Worm (Caenorhabditis elegans) whole organism, L3 larva: Measurements from ENCODE around the gene C41G11.1.

Experiments
- ama-1 ChIP-seq: fragments of 150-350 bp; optimal IDR thresholded peaks from 2 replicates; lab custom pipeline; 2018
- ceh-28 ChIP-seq: fragments of 150-350 bp; optimal IDR thresholded peaks from 2 replicates; lab custom pipeline; 2014; ENCODE audit warnings: missing biosample characterization, missing genetic modification reagents, missing genetic modification characterization
- nhr-12 ChIP-seq: fragments of 150-350 bp; optimal IDR thresholded peaks from 2 replicates; lab custom pipeline; 2014; ENCODE audit warnings: missing biosample characterization, missing genetic modification characterization
- nhr-25 ChIP-seq: sonication (generic microtip); optimal IDR thresholded peaks from 2 replicates; lab custom pipeline; 2017; ENCODE audit warnings: missing biosample characterization, missing genetic modification characterization
- nhr-28 ChIP-seq: fragments of 150-350 bp; optimal IDR thresholded peaks from 2 replicates; lab custom pipeline; 2014; ENCODE audit warnings: missing biosample characterization, missing genetic modification characterization
- pqm-1 ChIP-seq: fragments of 150-350 bp; optimal IDR thresholded peaks from 2 replicates; lab custom pipeline; 2017; ENCODE audit warnings: missing biosample characterization, missing genetic modification characterization, inconsistent platforms

- TF ChIP-seq nhr-28, result no peak
- no peak for TF ChIP-seq nhr-12 (tag; lab: Kevin White, UChicago)
- TF ChIP-seq nhr-25 (tag; lab: Kevin White, UChicago), result no peak
- TF ChIP-seq ama-1 (lab: Kevin White, UChicago), result no peak
- no peak for TF ChIP-seq pqm-1 (tag; lab: Kevin White, UChicago)
- TF ChIP-seq ceh-28 (tag; lab: Kevin White, UChicago), result no peak
Measured at ce11 chrX:5728956-5729467, 9.0 kb upstream of the C41G11.1 start.
